Fruit fly (Drosophila melanogaster) whole organism, adult: ENCODE results near the gene CG31493.
A peak's percentile ranks its signal among the peaks of the same experiment; 100 is the strongest.

ENCODE experiments used
- CG11617 ChIP-seq: fragments of 200-800 bp; sonication (Bioruptor generic); optimal IDR thresholded peaks from 2 replicates; lab custom pipeline; 2017; ENCODE audit warnings: mild to moderate bottlenecking, missing biosample characterization, missing genetic modification reagents, missing genetic modification characterization
- CG12768 ChIP-seq: fragments of 200-800 bp; sonication (Bioruptor generic); optimal IDR thresholded peaks from 2 replicates; lab custom pipeline; 2017; ENCODE audit warnings: missing biosample characterization, missing genetic modification characterization, mild to moderate bottlenecking, moderate library complexity, missing genetic modification reagents
- CG14711 ChIP-seq: fragments of 200-800 bp; sonication (Bioruptor generic); optimal IDR thresholded peaks from 2 replicates; lab custom pipeline; 2018; ENCODE audit warnings: missing biosample characterization, mild to moderate bottlenecking, missing genetic modification characterization, moderate library complexity
- CG1620 ChIP-seq: fragments of 200-800 bp; sonication (Bioruptor generic); optimal IDR thresholded peaks from 2 replicates; lab custom pipeline; 2016; ENCODE audit warnings: missing biosample characterization, missing genetic modification characterization
- CG5204 ChIP-seq: fragments of 200-800 bp; sonication (Bioruptor generic); optimal IDR thresholded peaks from 2 replicates; lab custom pipeline; 2016; ENCODE audit warnings: missing biosample characterization, missing genetic modification characterization
- CG7045 ChIP-seq: fragments of 200-800 bp; sonication (Bioruptor generic); optimal IDR thresholded peaks from 2 replicates; lab custom pipeline; 2017; ENCODE audit warnings: missing biosample characterization, mild to moderate bottlenecking, missing genetic modification characterization
- Hr96 ChIP-seq: fragments of 200-800 bp; sonication (Bioruptor generic); optimal IDR thresholded peaks from 2 replicates; lab custom pipeline; 2016; ENCODE audit warnings: missing biosample characterization, missing genetic modification characterization
- Mnt ChIP-seq: fragments of 200-800 bp; sonication (Bioruptor generic); optimal IDR thresholded peaks from 2 replicates; lab custom pipeline; 2016; ENCODE audit warnings: missing biosample characterization, mild to moderate bottlenecking, missing genetic modification characterization
- bab1 ChIP-seq: fragments of 200-800 bp; sonication (Bioruptor generic); optimal IDR thresholded peaks from 3 replicates; lab custom pipeline; 2019; ENCODE audit warnings: missing biosample characterization, mild to moderate bottlenecking, missing genetic modification characterization, moderate library complexity
- kay ChIP-seq: fragments of 200-800 bp; sonication (Bioruptor generic); peaks from one replicate; lab custom pipeline; 2016; ENCODE audit warnings: missing biosample characterization, missing genetic modification characterization, borderline replicate concordance
- tj ChIP-seq: fragments of 200-800 bp; sonication (Bioruptor generic); optimal IDR thresholded peaks from 3 replicates; lab custom pipeline; 2017; ENCODE audit warnings: missing biosample characterization, mild to moderate bottlenecking, missing genetic modification characterization, moderate library complexity

- TF ChIP-seq Mnt (GFP tag; lab: Kevin White, UChicago) (no peak), CG11617 (GFP tag; lab: Kevin White, UChicago) (no peak), kay (no peak), CG7045 (GFP tag; lab: Kevin White, UChicago) (no peak), CG12768 (GFP tag; lab: Kevin White, UChicago) (no peak), Hr96 (GFP tag; lab: Kevin White, UChicago) (no peak), CG1620 (GFP tag; lab: Kevin White, UChicago) (no peak), tj (GFP tag; lab: Kevin White, UChicago) (no peak), CG14711 (no peak), CG5204 (GFP tag; lab: Kevin White, UChicago) (no peak), bab1 (peak; percentile 11)
Observed at dm6 chr3R:7130827-7131226, 533 bp upstream of the CG31493 start.
